Worm (Caenorhabditis elegans): ENCODE results near the gene Y45G5AM.9.
A peak's percentile ranks its signal among the peaks of the same experiment; 100 is the strongest.

The Y45G5AM.9 gene

DNA sequence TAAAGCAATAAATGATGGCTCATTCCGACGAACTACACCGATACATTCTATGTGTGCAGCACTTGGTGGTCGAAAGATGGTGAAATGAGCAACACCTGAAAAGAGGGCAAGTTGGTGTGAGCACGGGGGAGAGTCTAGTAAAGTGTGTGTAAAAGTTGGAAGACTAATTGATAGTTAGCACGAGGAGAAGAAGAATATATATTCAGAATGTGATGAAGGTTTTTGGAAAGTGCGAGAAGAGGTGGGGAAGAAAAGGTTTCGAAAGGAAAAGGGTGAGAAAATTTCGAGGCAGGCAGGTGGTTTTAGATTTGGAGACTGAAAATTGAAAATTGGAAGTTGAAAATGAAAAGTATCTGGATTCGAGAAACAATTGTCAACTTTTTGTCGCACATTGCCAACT is 42.2 kb downstream of the Y45G5AM.9 start, which contains the start of gene Y45G5AM.6:
Gene Y45G5AM.6 (minus strand): TSS at position 101 of the 400 bp plus-strand sequence.
- TF ChIP-seq hlh-11 (tag; optimal IDR thresholded peaks at IDR 0.05) (no peak), zag-1 (tag; optimal IDR thresholded peaks at IDR 0.05) (no peak), nhr-6 (tag; optimal IDR thresholded peaks at IDR 0.05) (no peak), ces-1 (GFP tag; optimal IDR thresholded peaks at IDR 0.05) (no peak), snpc-1.2 (GFP tag; IDR thresholded peaks at IDR 0.05) (no peak), php-3 (GFP tag; IDR thresholded peaks at IDR 0.05) (no peak), F10B5.3 (tag; optimal IDR thresholded peaks at IDR 0.05) (no peak), ctbp-1 (GFP tag; IDR thresholded peaks at IDR 0.05) (no peak), ZK546.5 (tag; optimal IDR thresholded peaks at IDR 0.05) (no peak), lim-7 (GFP tag; IDR thresholded peaks at IDR 0.05) (no peak), lin-13 (GFP tag; optimal IDR thresholded peaks at IDR 0.05) (no peak), ama-1 (optimal IDR thresholded peaks at IDR 0.05) (no peak), aly-2 (tag; optimal IDR thresholded peaks at IDR 0.05) (no peak), mdl-1 (tag; optimal IDR thresholded peaks at IDR 0.05) (no peak), set-16 (GFP tag; IDR thresholded peaks at IDR 0.05) (no peak), nhr-237 (tag; optimal IDR thresholded peaks at IDR 0.05) (no peak), ztf-11 (tag; optimal IDR thresholded peaks at IDR 0.05) (no peak)

DNA sequence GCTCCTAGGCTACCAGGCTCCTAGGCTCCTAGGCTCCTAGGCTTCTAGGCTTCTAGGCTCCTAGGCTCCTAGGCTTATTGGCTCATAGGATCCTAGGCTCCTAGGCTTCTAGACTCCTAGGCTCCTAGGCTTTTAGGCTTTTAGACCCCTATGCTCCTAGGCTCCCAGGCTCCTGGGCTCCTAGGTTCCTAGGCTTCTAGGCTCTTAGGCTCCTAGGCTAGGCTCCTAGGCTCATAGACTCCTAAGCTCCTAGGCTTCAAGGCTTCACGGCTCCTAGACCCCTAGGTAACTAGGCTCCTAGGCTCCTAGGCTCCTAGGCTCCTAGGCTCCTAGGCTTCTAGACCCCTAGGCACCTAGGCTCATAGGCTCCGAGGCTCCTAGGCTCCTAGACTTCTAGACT is 43.0 kb downstream of the Y45G5AM.9 start:
- no peak for TF ChIP-seq vab-7 (GFP tag; IDR thresholded peaks at IDR 0.05)
- no peak for TF ChIP-seq ceh-44 (GFP tag; IDR thresholded peaks at IDR 0.05)
- no peak for TF ChIP-seq nhr-48 (tag; optimal IDR thresholded peaks at IDR 0.05)
- TF ChIP-seq set-16 (GFP tag; IDR thresholded peaks at IDR 0.05), result peak; percentile 57
- TF ChIP-seq attf-4 (tag; optimal IDR thresholded peaks at IDR 0.05), result no peak
- no peak for TF ChIP-seq arid-1 (GFP tag; conservative IDR thresholded peaks at IDR 0.05)

DNA sequence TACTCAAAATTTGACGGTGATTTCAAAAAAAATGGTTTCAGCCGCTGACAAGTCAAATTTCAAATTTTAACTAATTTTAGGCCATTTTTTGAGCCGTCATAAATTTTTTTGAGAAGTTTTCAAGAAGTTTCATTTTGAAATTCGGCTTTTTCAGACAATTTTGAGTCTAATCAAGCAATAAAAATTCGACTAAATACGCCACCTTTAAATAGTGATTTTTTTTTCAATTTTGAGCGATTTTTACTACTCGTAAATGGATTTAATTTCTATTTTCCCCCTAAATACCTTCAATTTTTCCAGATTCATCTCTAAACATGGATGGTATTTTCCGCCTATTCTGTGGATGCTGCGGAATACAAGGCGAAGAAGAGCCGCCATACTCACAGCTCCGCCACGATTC is 50.2 kb downstream of the Y45G5AM.9 start, which contains the start of gene Y45G5AL.1:
Gene Y45G5AL.1 (plus strand): TSS at position 301 of the 400 bp plus-strand sequence.
- no peak for TF ChIP-seq hlh-30 (tag; optimal IDR thresholded peaks at IDR 0.05; ENCODE audit: insufficient read depth)
- TF ChIP-seq rbr-2 (tag; optimal IDR thresholded peaks at IDR 0.05), result no peak
- no peak for TF ChIP-seq D1046.2 (GFP tag; IDR thresholded peaks at IDR 0.05)
- TF ChIP-seq ceh-62 (tag; optimal IDR thresholded peaks at IDR 0.05), result no peak
- TF ChIP-seq snpc-4 (tag; optimal IDR thresholded peaks at IDR 0.05), result no peak
- TF ChIP-seq dmd-9 (GFP tag; IDR thresholded peaks at IDR 0.05), result no peak

DNA sequence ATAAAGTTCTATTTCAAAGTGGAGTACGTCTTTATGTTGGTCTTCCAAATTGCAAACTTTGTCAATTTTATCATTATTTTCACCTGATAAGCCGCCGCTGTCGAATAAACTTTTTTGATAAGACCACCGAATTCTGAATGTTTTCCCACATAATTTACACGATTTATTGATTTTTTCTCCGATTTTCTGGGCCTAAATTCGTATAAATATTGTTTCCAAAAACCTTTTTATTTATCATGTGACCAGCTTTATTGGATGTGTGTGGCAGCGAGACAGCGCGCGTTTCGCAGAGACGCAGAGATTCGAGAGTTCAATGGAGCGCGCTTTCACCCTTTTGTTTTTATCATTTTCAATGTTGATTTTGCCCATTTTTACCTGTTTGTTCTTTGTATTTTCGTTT is 51.4 kb downstream of the Y45G5AM.9 start:
- no peak for TF ChIP-seq zfp-2 (tag; optimal IDR thresholded peaks at IDR 0.05)
- TF ChIP-seq unc-62 (GFP tag; optimal IDR thresholded peaks at IDR 0.05 in 1 of 2), result no peak
- no peak for TF ChIP-seq unc-62 (tag; optimal IDR thresholded peaks at IDR 0.05)
- no peak for TF ChIP-seq ZK337.2 (GFP tag; IDR thresholded peaks at IDR 0.05)
- peak; percentile 44 for TF ChIP-seq mxl-3 (GFP tag; optimal IDR thresholded peaks at IDR 0.05)
- 0 out of 2 replicates have a peak, but pooled peaks have one; percentile 43 for TF ChIP-seq ceh-20 (GFP tag; IDR thresholded peaks at IDR 0.05)
- no peak for TF ChIP-seq zag-1 (tag; optimal IDR thresholded peaks at IDR 0.05)
- peak; percentile 90 for TF ChIP-seq dve-1 (tag; optimal IDR thresholded peaks at IDR 0.05; ENCODE audit: insufficient read depth)
- no peak for TF ChIP-seq ceh-82 (tag; optimal IDR thresholded peaks at IDR 0.05)
- TF ChIP-seq F10B5.3 (tag; optimal IDR thresholded peaks at IDR 0.05), result no peak
- TF ChIP-seq lin-29 (GFP tag; IDR thresholded peaks at IDR 0.05), result no peak
- TF ChIP-seq cey-2 (tag; optimal IDR thresholded peaks at IDR 0.05; ENCODE audit: borderline replicate concordance, insufficient read depth), result no peak
- no peak for TF ChIP-seq unc-39 (tag; optimal IDR thresholded peaks at IDR 0.05)
- no peak for TF ChIP-seq Y48G9A.11 (GFP tag; IDR thresholded peaks at IDR 0.05)
- no peak for TF ChIP-seq nhr-111 (GFP tag; optimal IDR thresholded peaks at IDR 0.05)
- peak; percentile 99 for TF ChIP-seq hlh-30 (tag; optimal IDR thresholded peaks at IDR 0.05; ENCODE audit: insufficient read depth)
- TF ChIP-seq rbr-2 (tag; optimal IDR thresholded peaks at IDR 0.05), result peak; percentile 75
- no peak for TF ChIP-seq Y105C5A.15 (GFP tag; IDR thresholded peaks at IDR 0.05)
- TF ChIP-seq Y5F2A.4 (GFP tag; optimal IDR thresholded peaks at IDR 0.05), result no peak
- no peak for TF ChIP-seq tag-97 (GFP tag; IDR thresholded peaks at IDR 0.05)
- TF ChIP-seq nhr-11 (tag; optimal IDR thresholded peaks at IDR 0.05), result peak; percentile 64
- TF ChIP-seq mdt-29 (GFP tag; IDR thresholded peaks at IDR 0.05), result no peak
- peak; percentile 69 for TF ChIP-seq hmg-1.1 (GFP tag; IDR thresholded peaks at IDR 0.05)
- TF ChIP-seq skn-1 (tag; optimal IDR thresholded peaks at IDR 0.05), result no peak
- TF ChIP-seq dmd-6 (GFP tag; IDR thresholded peaks at IDR 0.05), result peak; percentile 58
